Worm (Caenorhabditis elegans): ENCODE measurements around the gene sre-31.
A peak's percentile ranks its signal among the peaks of the same experiment; 100 is the strongest.

sre-31 gene

ce11 chrII:12382625-12383562, 25.7 kb downstream of the sre-31 start, which contains the start of gene btb-14:
Gene btb-14 (plus strand): TSS chrII:12383463.
- TF ChIP-seq pes-1 (GFP tag; IDR thresholded peaks at IDR 0.05) (no peak), tra-4 (tag; optimal IDR thresholded peaks at IDR 0.05) (no peak), ceh-13 (GFP tag; optimal IDR thresholded peaks at IDR 0.05) (no peak), F13C5.2 (tag; optimal IDR thresholded peaks at IDR 0.05) (no peak), ceh-36 (tag; optimal IDR thresholded peaks at IDR 0.05) (no peak), ama-1 (optimal IDR thresholded peaks at IDR 0.05) (no peak), sea-1 (GFP tag; conservative IDR thresholded peaks at IDR 0.05) (no peak)

- peak; percentile 76 for TF ChIP-seq ceh-36 (tag; optimal IDR thresholded peaks at IDR 0.05)
- TF ChIP-seq hmbx-1 (tag; optimal IDR thresholded peaks at IDR 0.05): no peak
Measured at ce11 chrII:12380888-12381287, 27.7 kb downstream of the sre-31 start.

- TF ChIP-seq tbx-37 (GFP tag; conservative IDR thresholded peaks at IDR 0.05) (no peak), hnd-1 (tag; optimal IDR thresholded peaks at IDR 0.05) (no peak), tbx-11 (GFP tag; IDR thresholded peaks at IDR 0.05) (no peak), scrt-1 (GFP tag; IDR thresholded peaks at IDR 0.05) (no peak), hmbx-1 (tag; optimal IDR thresholded peaks at IDR 0.05) (no peak), B0310.2 (tag; optimal IDR thresholded peaks at IDR 0.05) (no peak), ets-7 (tag; optimal IDR thresholded peaks at IDR 0.05) (no peak), ceh-13 (GFP tag; optimal IDR thresholded peaks at IDR 0.05) (no peak), hmg-4 (GFP tag; optimal IDR thresholded peaks at IDR 0.05) (no peak), tra-4 (tag; optimal IDR thresholded peaks at IDR 0.05) (no peak), F13C5.2 (tag; optimal IDR thresholded peaks at IDR 0.05) (no peak)
Measured at ce11 chrII:12379430-12379829, 29.2 kb downstream of the sre-31 start, which contains the start of gene marc-5. Gene marc-5 (minus strand): TSS chrII:12379530.

- TF ChIP-seq flt-1 (GFP tag; IDR thresholded peaks at IDR 0.05) (no peak), hmg-4 (GFP tag; optimal IDR thresholded peaks at IDR 0.05) (no peak), ama-1 (optimal IDR thresholded peaks at IDR 0.05) (no peak), tbx-37 (GFP tag; conservative IDR thresholded peaks at IDR 0.05) (no peak), scrt-1 (GFP tag; IDR thresholded peaks at IDR 0.05) (no peak), tra-4 (tag; optimal IDR thresholded peaks at IDR 0.05) (no peak), ceh-13 (GFP tag; optimal IDR thresholded peaks at IDR 0.05) (no peak), hnd-1 (tag; optimal IDR thresholded peaks at IDR 0.05) (no peak), ceh-36 (tag; optimal IDR thresholded peaks at IDR 0.05) (no peak), F13C5.2 (tag; optimal IDR thresholded peaks at IDR 0.05) (no peak), tbx-11 (GFP tag; IDR thresholded peaks at IDR 0.05) (no peak), ets-7 (tag; optimal IDR thresholded peaks at IDR 0.05) (no peak)
Measured at ce11 chrII:12378793-12379192, 29.8 kb downstream of the sre-31 start.

DNA sequence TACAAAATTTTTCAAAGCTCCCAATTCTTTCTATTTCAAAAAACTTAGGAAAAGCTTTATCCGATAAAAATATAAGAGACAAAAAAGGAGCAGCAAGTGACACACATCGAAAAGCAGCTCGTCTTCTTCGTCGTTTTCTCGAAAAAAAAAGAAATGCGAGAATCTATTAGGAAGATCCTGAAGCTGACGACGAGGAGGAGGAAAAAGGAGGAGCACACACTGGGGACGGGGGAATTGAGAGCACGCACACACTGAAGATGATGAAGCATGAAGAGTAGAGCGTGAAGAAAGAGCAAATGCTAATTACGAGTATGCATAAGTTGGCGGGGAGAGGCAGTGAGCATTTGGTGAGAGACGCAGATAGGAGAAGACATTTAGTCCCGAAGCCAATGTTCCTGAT, 34.7 kb downstream of the sre-31 start:
- TF ChIP-seq hnd-1 (tag; optimal IDR thresholded peaks at IDR 0.05): no peak
- no peak for TF ChIP-seq ama-1 (optimal IDR thresholded peaks at IDR 0.05)
- TF ChIP-seq F13C5.2 (tag; optimal IDR thresholded peaks at IDR 0.05): no peak
- no peak for TF ChIP-seq flt-1 (GFP tag; IDR thresholded peaks at IDR 0.05)
- no peak for TF ChIP-seq B0310.2 (tag; optimal IDR thresholded peaks at IDR 0.05)
- no peak for TF ChIP-seq pes-1 (GFP tag; IDR thresholded peaks at IDR 0.05)
- no peak for TF ChIP-seq scrt-1 (GFP tag; IDR thresholded peaks at IDR 0.05)
- TF ChIP-seq sea-1 (GFP tag; conservative IDR thresholded peaks at IDR 0.05): no peak
- TF ChIP-seq tbx-37 (GFP tag; conservative IDR thresholded peaks at IDR 0.05): no peak
- no peak for TF ChIP-seq tra-4 (tag; optimal IDR thresholded peaks at IDR 0.05)
- TF ChIP-seq ets-7 (tag; optimal IDR thresholded peaks at IDR 0.05): no peak
- TF ChIP-seq ceh-36 (tag; optimal IDR thresholded peaks at IDR 0.05): no peak
- TF ChIP-seq hmg-4 (GFP tag; optimal IDR thresholded peaks at IDR 0.05): no peak
- TF ChIP-seq aly-1 (tag; optimal IDR thresholded peaks at IDR 0.05): no peak
- no peak for TF ChIP-seq hmbx-1 (tag; optimal IDR thresholded peaks at IDR 0.05)
- TF ChIP-seq ceh-13 (GFP tag; optimal IDR thresholded peaks at IDR 0.05): no peak
- no peak for TF ChIP-seq tbx-11 (GFP tag; IDR thresholded peaks at IDR 0.05)

DNA sequence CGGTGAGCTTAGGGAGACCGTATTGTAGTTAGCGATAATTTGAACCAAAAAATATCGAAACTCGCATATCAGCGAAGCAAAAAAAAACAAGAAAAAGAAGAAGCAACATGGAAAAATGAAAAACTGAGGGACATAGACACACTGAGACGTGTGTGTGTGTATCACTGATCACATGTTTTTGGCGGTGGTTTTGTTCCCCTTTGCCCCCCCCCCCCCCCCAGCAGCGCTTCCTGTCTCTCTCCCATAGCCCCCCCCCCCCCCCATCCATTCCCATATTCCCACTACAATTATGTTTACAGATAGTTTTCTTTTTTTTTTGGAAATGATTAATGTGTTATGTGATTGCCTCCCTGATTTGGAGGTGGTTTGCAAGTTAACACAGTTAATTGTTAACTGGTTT, 39.4 kb downstream of the sre-31 start:
- TF ChIP-seq hmbx-1 (tag; optimal IDR thresholded peaks at IDR 0.05) (no peak), tra-4 (tag; optimal IDR thresholded peaks at IDR 0.05) (no peak), ceh-13 (GFP tag; optimal IDR thresholded peaks at IDR 0.05) (no peak), ceh-36 (tag; optimal IDR thresholded peaks at IDR 0.05) (no peak)

DNA sequence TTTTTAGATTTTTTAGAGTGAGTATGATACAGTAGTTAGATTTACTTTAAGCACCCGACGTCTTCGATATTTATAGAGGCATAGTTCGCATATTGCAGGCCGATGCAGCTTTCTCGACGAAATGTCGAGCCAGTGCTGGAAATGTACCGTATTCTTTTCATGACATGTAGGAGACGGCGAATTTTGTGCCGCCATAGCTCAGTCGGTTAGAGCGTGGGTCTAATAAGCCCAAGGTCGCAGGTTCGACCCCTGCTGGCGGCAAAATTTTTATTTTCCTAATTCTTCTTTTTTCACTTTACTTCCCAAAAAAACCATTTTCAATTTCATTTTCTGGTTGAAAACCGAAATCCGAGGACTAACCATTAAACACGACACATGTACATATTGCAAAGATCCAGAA, 46.4 kb downstream of the sre-31 start:
- no peak for TF ChIP-seq ama-1 (optimal IDR thresholded peaks at IDR 0.05)
- peak; percentile 73 for TF ChIP-seq pes-1 (GFP tag; IDR thresholded peaks at IDR 0.05)
- TF ChIP-seq ets-7 (tag; optimal IDR thresholded peaks at IDR 0.05): no peak
- 0 out of 2 replicates have a peak, but pooled peaks have one; percentile 31 for TF ChIP-seq flt-1 (GFP tag; IDR thresholded peaks at IDR 0.05)
- no peak for TF ChIP-seq hmbx-1 (tag; optimal IDR thresholded peaks at IDR 0.05)
- TF ChIP-seq tbx-11 (GFP tag; IDR thresholded peaks at IDR 0.05): no peak

All from whole organism, early embryonic.